Fruit fly (Drosophila melanogaster) whole organism, pupa: ENCODE measurements around the gene Rpn2.

Experiments used
- CG12605 ChIP-seq: fragments of 200-800 bp; sonication (Bioruptor generic); IDR thresholded peaks from 2 replicates; pipeline ENCODE4 v1.3.6; 2022; ENCODE audit warnings: missing biosample characterization, missing genetic modification characterization
- CG13204 ChIP-seq: fragments of 200-800 bp; sonication (Bioruptor generic); optimal IDR thresholded peaks from 2 replicates; lab custom pipeline; 2018; ENCODE audit warnings: missing biosample characterization, mild to moderate bottlenecking, missing genetic modification characterization, moderate library complexity
- CG14655 ChIP-seq: fragments of 200-800 bp; sonication (Bioruptor generic); optimal IDR thresholded peaks from 3 replicates; lab custom pipeline; 2017; ENCODE audit warnings: mild to moderate bottlenecking, missing biosample characterization, missing genetic modification reagents, missing genetic modification characterization
- CG32121 ChIP-seq: fragments of 200-800 bp; sonication (Bioruptor generic); IDR thresholded peaks from 2 replicates; pipeline ENCODE4 v1.3.6; 2022; ENCODE audit warnings: missing biosample characterization, missing genetic modification characterization
- CG34367 ChIP-seq: fragments of 200-800 bp; sonication (Bioruptor generic); optimal IDR thresholded peaks from 2 replicates; lab custom pipeline; 2018; ENCODE audit warnings: missing biosample characterization, mild to moderate bottlenecking, missing genetic modification characterization
- CG8159 ChIP-seq: fragments of 200-800 bp; sonication (Bioruptor generic); optimal IDR thresholded peaks from 3 replicates; lab custom pipeline; 2018; ENCODE audit warnings: missing biosample characterization, mild to moderate bottlenecking, missing genetic modification characterization, moderate library complexity
- CG8301 ChIP-seq: fragments of 200-800 bp; sonication (Bioruptor generic); optimal IDR thresholded peaks from 2 replicates; lab custom pipeline; 2018; ENCODE audit warnings: missing biosample characterization, mild to moderate bottlenecking, missing genetic modification characterization
- CG9948 ChIP-seq: fragments of 200-800 bp; sonication (Bioruptor generic); optimal IDR thresholded peaks from 2 replicates; lab custom pipeline; 2018; ENCODE audit warnings: missing biosample characterization, mild to moderate bottlenecking, missing genetic modification characterization, moderate library complexity
- EcR ChIP-seq: fragments of 200-800 bp; sonication (Bioruptor generic); optimal IDR thresholded peaks from 3 replicates; lab custom pipeline; 2019; ENCODE audit warnings: missing biosample characterization, missing genetic modification characterization, mild to moderate bottlenecking, moderate library complexity, missing genetic modification reagents
- Ets98B ChIP-seq: fragments of 200-800 bp; sonication (Bioruptor generic); IDR thresholded peaks from 2 replicates; pipeline ENCODE4 v1.3.6; 2022; ENCODE audit warnings: missing biosample characterization, missing genetic modification characterization
- Pif1B ChIP-seq: fragments of 200-800 bp; sonication (Bioruptor generic); optimal IDR thresholded peaks from 3 replicates; lab custom pipeline; 2016; ENCODE audit warnings: missing biosample characterization, missing genetic modification characterization
- Snoo ChIP-seq: fragments of 200-800 bp; sonication (Bioruptor generic); optimal IDR thresholded peaks from 3 replicates; lab custom pipeline; 2017; ENCODE audit warnings: missing biosample characterization, mild to moderate bottlenecking, missing genetic modification characterization, inconsistent platforms
- rn ChIP-seq: fragments of 200-800 bp; sonication (Bioruptor generic); IDR thresholded peaks from 2 replicates; pipeline ENCODE4 v1.3.6; 2022; ENCODE audit warnings: missing biosample characterization, missing genetic modification characterization

DNA sequence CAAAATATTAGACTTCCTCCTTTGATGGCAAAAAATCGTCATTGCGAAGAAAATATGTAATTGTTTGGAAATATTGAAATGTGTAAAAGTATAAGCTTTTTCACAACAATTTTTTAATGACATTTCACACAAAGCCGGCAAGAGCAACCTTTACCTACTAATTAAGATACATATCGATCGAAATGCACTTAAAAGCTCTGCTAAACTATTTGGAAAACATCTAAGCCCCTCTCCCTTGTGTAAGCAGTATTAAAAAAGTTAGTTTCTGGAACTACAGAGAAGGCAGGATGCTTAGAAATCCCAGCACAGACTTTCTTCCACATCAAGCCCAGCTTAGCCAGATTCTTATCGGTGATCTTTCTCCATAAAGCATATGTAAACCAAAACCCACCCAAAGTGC is 50.7 kb downstream of the Rpn2 start, which contains the start of gene Cyt-c1L:
- TF ChIP-seq CG9948 (tag; lab: Kevin White, UChicago) (no peak), rn (GFP tag; lab: Robert Waterston, UW) (no peak), CG13204 (GFP tag; lab: Kevin White, UChicago) (no peak), CG32121 (GFP tag; lab: Robert Waterston, UW) (no peak), Snoo (no peak), CG8301 (tag; lab: Kevin White, UChicago) (no peak), Ets98B (no peak), CG12605 (no peak), CG14655 (GFP tag; lab: Kevin White, UChicago) (no peak), CG34367 (tag; lab: Kevin White, UChicago) (no peak), CG8159 (tag; lab: Kevin White, UChicago) (no peak), EcR (no peak), Pif1B (GFP tag; lab: Kevin White, UChicago) (no peak)
